Worm (Caenorhabditis elegans): Measurements from ENCODE around the gene F49E2.5.

- no peak for TF ChIP-seq fkh-10 (GFP tag; optimal IDR thresholded peaks at IDR 0.05)
- no peak for TF ChIP-seq snpc-4 (tag; optimal IDR thresholded peaks at IDR 0.05)
- TF ChIP-seq snpc-1.2 (GFP tag; IDR thresholded peaks at IDR 0.05): no peak
- no peak for TF ChIP-seq dmd-9 (GFP tag; IDR thresholded peaks at IDR 0.05)
- TF ChIP-seq nhr-237 (tag; optimal IDR thresholded peaks at IDR 0.05): no peak
- TF ChIP-seq zip-11 (GFP tag; IDR thresholded peaks at IDR 0.05): no peak
- no peak for TF ChIP-seq pqm-1 (tag; optimal IDR thresholded peaks at IDR 0.05)
- no peak for TF ChIP-seq attf-4 (tag; optimal IDR thresholded peaks at IDR 0.05)
- TF ChIP-seq gei-8 (GFP tag; optimal IDR thresholded peaks at IDR 0.05): no peak
- no peak for TF ChIP-seq set-16 (GFP tag; IDR thresholded peaks at IDR 0.05)
- TF ChIP-seq nhr-11 (tag; optimal IDR thresholded peaks at IDR 0.05): no peak
- no peak for TF ChIP-seq ama-1 (optimal IDR thresholded peaks at IDR 0.05)
- TF ChIP-seq pha-4 (GFP tag; IDR thresholded peaks at IDR 0.05): no peak
- no peak for TF ChIP-seq pha-4 (tag; optimal IDR thresholded peaks at IDR 0.05)
- TF ChIP-seq aly-2 (tag; optimal IDR thresholded peaks at IDR 0.05): no peak
Measured at ce11 chrX:9506341-9506740, 37.1 kb upstream of the F49E2.5 start.

All from whole organism, L4 larva.